Worm (Caenorhabditis elegans): Measurements from ENCODE around the gene ZC196.9.

Gene ZC196.9

DNA sequence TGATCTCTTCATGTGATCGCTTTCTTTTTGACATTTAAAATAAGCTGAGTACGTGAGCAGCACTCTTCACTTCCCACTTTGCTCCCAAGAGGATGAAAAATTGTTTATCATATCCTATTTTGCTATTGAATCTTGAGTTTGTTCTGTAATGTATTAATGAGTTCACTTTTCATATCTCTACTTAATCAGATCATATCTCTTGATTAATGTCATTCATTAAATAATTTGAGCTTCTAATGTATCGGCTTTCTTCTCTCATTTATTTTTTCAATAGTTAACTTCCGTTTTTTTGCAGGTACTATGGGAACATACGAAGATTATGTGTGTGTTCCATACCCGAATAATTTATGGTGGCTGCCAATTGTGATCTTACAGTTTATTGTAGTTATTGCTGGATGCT is 45.9 kb downstream of the ZC196.9 start, which contains the start of gene ZC190.2:
ZC190.2 (plus strand) TSS at position 301 of the 400 bp plus-strand sequence.
- peak; percentile 90 for TF ChIP-seq ceh-8 (GFP tag; optimal IDR thresholded peaks at IDR 0.05)
- TF ChIP-seq nhr-237 (tag; optimal IDR thresholded peaks at IDR 0.05): no peak
- peak; percentile 16 for TF ChIP-seq nhr-71 (tag; optimal IDR thresholded peaks at IDR 0.05)

DNA sequence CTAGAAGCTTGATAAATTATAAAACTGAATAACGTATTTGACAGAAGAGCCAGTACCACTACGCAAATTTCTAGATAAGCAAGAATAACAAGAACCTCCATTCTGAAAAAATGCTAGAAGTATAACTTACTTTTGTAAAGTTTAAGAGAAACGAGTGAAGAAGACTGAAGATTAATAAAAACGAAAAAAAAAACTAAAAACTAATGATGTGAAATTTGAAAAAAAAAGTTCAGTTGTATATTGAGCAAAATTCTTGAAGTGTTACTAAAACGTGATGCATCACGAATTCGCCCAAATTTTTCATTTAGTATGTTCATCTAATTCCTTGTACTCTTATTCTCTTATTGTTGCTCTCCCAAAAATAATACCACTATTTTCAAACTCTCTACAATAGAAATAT is 49.8 kb downstream of the ZC196.9 start, which contains the start of gene ZC190.6:
ZC190.6 (minus strand) TSS at position 101 of the 400 bp plus-strand sequence.
- no peak for TF ChIP-seq nhr-237 (tag; optimal IDR thresholded peaks at IDR 0.05)
- no peak for TF ChIP-seq F16B12.6 (tag; optimal IDR thresholded peaks at IDR 0.05)
- TF ChIP-seq rnt-1 (tag; optimal IDR thresholded peaks at IDR 0.05): no peak
- no peak for TF ChIP-seq lin-35 (GFP tag; optimal IDR thresholded peaks at IDR 0.05)
- TF ChIP-seq unc-62 (GFP tag; optimal IDR thresholded peaks at IDR 0.05): no peak
- TF ChIP-seq C04F5.9 (tag; optimal IDR thresholded peaks at IDR 0.05): no peak
- no peak for TF ChIP-seq lsy-2 (tag; optimal IDR thresholded peaks at IDR 0.05)
- TF ChIP-seq nhr-28 (tag; optimal IDR thresholded peaks at IDR 0.05): no peak
- TF ChIP-seq ceh-8 (GFP tag; optimal IDR thresholded peaks at IDR 0.05): no peak
- no peak for TF ChIP-seq vab-15 (tag; optimal IDR thresholded peaks at IDR 0.05)
- no peak for TF ChIP-seq pqm-1 (tag; optimal IDR thresholded peaks at IDR 0.05)
- TF ChIP-seq ceh-88 (GFP tag; IDR thresholded peaks at IDR 0.05): no peak
- TF ChIP-seq ets-5 (GFP tag; IDR thresholded peaks at IDR 0.05): no peak
- TF ChIP-seq ceh-63 (GFP tag; optimal IDR thresholded peaks at IDR 0.05): no peak
- TF ChIP-seq zip-4 (GFP tag; optimal IDR thresholded peaks at IDR 0.05): no peak
- no peak for TF ChIP-seq ceh-90 (tag; optimal IDR thresholded peaks at IDR 0.05)
- no peak for TF ChIP-seq nhr-90 (tag; optimal IDR thresholded peaks at IDR 0.05; ENCODE audit: poor library complexity)

DNA sequence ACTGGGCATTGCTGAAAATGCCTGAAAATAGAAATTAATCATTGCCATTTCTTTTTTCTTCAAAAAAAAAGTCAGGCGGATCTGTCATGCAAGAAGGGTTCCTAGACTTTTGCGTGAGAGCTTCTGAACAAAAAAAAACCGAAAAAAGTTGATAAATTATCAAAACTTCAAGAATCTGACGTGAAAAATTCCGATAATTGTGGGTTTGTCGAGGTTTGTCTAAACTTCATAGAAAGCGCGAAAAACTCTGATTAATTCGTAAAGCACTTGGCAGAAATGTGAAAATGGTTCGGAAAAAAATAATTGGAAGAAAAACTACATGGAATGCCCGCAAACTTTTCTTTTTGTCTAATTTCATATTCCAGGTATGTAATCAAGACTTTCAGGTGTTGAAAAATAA is 53.5 kb downstream of the ZC196.9 start, which contains the start of gene ZC190.5:
ZC190.5 (minus strand) TSS at position 101 of the 400 bp plus-strand sequence.
- TF ChIP-seq pag-3 (tag; optimal IDR thresholded peaks at IDR 0.05; ENCODE audit: borderline replicate concordance, insufficient read depth) (no peak), pax-3 (tag; optimal IDR thresholded peaks at IDR 0.05) (peak; percentile 15), snu-23 (GFP tag; optimal IDR thresholded peaks at IDR 0.05) (no peak), fkh-8 (tag; optimal IDR thresholded peaks at IDR 0.05) (peak; percentile 18), efl-1 (optimal IDR thresholded peaks at IDR 0.05) (no peak), efl-1 (GFP tag; optimal IDR thresholded peaks at IDR 0.05 in 1 of 2) (peak in 1 of 2 experiments; percentile 79)

All from whole organism, L1 larva.